Worm (Caenorhabditis elegans) whole organism, L4/young adult: Measurements from ENCODE around the gene npr-25.
"Not testable (repeated sequence)": the region's sequence is repeated elsewhere in the genome, so short reads cannot be mapped to it uniquely, and the experiment has no call there.

ENCODE experiments used
- W03F9.2 ChIP-seq: fragments of 150-350 bp; optimal IDR thresholded peaks from 2 replicates; lab custom pipeline; 2014; ENCODE audit warnings: missing biosample characterization, missing genetic modification characterization
- dao-5 ChIP-seq: sonication (generic microtip); optimal IDR thresholded peaks from 2 replicates; lab custom pipeline; 2016; ENCODE audit warnings: missing genotype, missing genetic modification characterization, moderate library complexity, missing compliant biosample characterization
- him-1 ChIP-seq: sonication (generic microtip); optimal IDR thresholded peaks from 2 replicates; lab custom pipeline; 2016; ENCODE audit warnings: missing genotype, missing genetic modification reagents, missing genetic modification characterization, missing compliant biosample characterization

The npr-25 gene

DNA sequence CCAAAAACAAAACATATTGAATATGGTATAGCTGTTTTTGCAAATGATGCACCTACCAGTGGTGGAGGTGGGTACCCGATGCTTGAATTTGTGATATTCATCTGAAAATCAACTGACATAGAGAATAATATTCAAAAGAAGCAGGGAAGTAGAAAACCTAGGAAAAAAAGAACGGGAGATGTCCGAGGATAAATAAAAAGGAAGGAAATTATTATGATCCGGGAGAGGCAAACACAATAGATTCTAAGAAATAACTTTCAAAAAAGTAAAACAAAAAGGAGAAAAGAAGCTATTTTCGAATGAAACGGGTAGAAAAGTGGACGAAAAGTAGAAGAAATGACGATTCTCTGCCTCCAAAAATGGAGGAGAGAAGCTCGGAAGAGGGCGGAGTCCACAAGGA, at the start of gene npr-25:
Gene npr-25 (minus strand): TSS at position 101 of the 400 bp plus-strand sequence.
- no peak for TF ChIP-seq W03F9.2 (tag; lab: Kevin White, UChicago)
- TF ChIP-seq dao-5 = no peak
- no peak for TF ChIP-seq him-1

DNA sequence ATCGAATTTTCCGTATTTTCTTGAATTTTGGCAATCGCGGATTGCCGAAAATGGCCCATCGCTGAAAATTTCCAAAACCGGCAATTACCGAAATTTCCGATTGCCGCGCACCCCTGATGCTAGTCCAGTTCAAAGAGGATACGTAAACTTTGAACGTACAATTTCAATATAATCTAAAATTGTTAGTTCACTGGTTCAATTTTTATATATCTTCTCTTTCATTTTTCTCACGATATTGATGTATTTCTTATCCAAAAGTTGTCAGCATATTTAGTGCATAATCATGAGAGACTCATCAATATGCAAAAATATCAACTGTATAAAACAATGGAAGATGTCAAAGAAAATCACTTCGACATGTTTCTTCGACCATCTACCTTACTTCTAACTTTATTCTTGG, 45.8 kb upstream of the npr-25 start, which contains the start of gene nas-17:
Gene nas-17 (plus strand): TSS at position 301 of the 400 bp plus-strand sequence.
- TF ChIP-seq W03F9.2 (tag; lab: Kevin White, UChicago) (no peak), dao-5 (no peak), him-1 (no peak)

- TF ChIP-seq W03F9.2 (tag; lab: Kevin White, UChicago); dao-5; him-1: not testable (repeated sequence)
These were observed 43.3 kb upstream of the npr-25 start, which contains the start of gene nas-18 for ce11 chrV:11396134-11396533. Gene nas-18 (plus strand): TSS chrV:11396434.

ce11 chrV:11395024-11395423, 42.2 kb upstream of the npr-25 start, which contains the start of gene K03B8.4:
Gene K03B8.4 (minus strand): TSS chrV:11395124.
- TF ChIP-seq W03F9.2 (tag; lab: Kevin White, UChicago); dao-5; him-1: not testable (repeated sequence)

DNA sequence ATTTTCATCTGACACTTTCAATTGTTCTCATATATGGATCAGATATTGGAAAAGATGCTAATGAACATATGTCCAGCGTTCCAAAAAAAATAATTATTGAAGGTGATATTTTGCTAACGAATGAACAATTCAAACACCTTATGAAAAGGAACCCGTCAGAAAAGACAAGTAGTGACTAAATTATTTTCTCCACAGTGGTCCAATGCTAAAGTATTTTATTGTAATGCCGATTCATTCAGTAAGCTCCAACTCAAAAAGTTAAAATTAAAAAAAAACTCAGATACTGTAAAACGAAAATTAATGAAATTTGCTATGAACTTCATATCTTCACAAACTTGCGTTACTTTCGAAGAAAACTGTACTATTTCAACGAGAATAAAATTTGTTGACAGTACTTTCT, 39.2 kb upstream of the npr-25 start, which contains the start of gene nas-16:
Gene nas-16 (plus strand): TSS at position 301 of the 400 bp plus-strand sequence.
- TF ChIP-seq dao-5 (no peak), him-1 (no peak), W03F9.2 (tag; lab: Kevin White, UChicago) (no peak)

- TF ChIP-seq dao-5 = no peak
- TF ChIP-seq W03F9.2 (tag; lab: Kevin White, UChicago) = no peak
- TF ChIP-seq him-1 = no peak
These were observed 37.6 kb upstream of the npr-25 start, which contains the start of the genes K03B8.11 and K03B8.14 for ce11 chrV:11390394-11390793. Gene K03B8.11 (minus strand): TSS chrV:11390494. Gene K03B8.14 (plus strand): TSS chrV:11390503.

DNA sequence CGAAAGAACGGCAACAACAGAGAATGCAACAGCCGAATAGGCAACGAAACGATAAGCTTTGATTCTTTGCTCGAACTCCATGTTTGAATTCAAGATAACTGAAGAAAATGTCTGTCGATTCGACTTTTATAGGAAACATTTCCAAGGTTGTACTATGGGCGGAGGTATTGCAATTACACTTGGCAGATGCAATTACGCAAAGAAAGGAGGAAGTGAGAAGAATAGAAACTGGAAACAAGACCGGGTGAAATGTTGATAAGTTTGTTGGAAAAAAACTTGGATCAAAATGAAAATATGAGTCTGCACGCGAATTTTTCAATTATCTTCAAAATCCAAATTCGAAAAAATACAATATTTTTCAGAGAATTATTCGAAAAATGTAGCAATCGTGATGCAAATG, 37.0 kb upstream of the npr-25 start, which contains the start of gene col-155:
Gene col-155 (minus strand): TSS at position 101 of the 400 bp plus-strand sequence.
- no peak for TF ChIP-seq him-1
- TF ChIP-seq dao-5 = no peak
- no peak for TF ChIP-seq W03F9.2 (tag; lab: Kevin White, UChicago)

- no peak for TF ChIP-seq dao-5
- TF ChIP-seq W03F9.2 (tag; lab: Kevin White, UChicago) = no peak
- TF ChIP-seq him-1 = no peak
These were observed 33.6 kb upstream of the npr-25 start, which contains the start of gene F55C10.4 for ce11 chrV:11386428-11386827. Gene F55C10.4 (plus strand): TSS chrV:11386728.

ce11 chrV:11385060-11385459, 32.3 kb upstream of the npr-25 start, which contains the start of gene col-154:
Gene col-154 (plus strand): TSS chrV:11385360.
- no peak for TF ChIP-seq him-1
- TF ChIP-seq dao-5 = no peak
- TF ChIP-seq W03F9.2 (tag; lab: Kevin White, UChicago) = no peak

DNA sequence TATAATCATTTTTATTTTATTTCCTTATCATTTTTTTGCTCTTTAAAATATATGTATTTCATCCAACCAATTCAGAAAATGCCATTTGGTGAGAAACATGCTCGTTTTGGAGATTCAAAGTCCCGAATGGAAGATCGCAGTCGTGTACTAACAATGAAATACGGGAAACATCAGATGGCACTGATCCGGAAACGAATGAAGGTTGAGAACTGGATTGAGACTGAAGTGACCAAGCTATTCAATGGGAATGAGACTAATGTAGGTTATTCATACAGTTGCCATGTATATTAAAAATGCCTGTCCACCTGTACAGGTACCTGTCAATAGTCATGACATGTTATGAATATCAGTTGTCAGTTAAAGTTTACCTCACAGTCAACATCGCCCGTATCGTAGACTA, 30.2 kb upstream of the npr-25 start, which contains the start of gene F55C10.5:
Gene F55C10.5 (plus strand): TSS at position 74 of the 400 bp plus-strand sequence.
- no peak for TF ChIP-seq dao-5

- TF ChIP-seq dao-5 (no peak), him-1 (no peak), W03F9.2 (tag; lab: Kevin White, UChicago) (no peak)
These were observed 27.8 kb upstream of the npr-25 start for ce11 chrV:11380571-11380970.

- TF ChIP-seq dao-5 (no peak), W03F9.2 (tag; lab: Kevin White, UChicago) (no peak), him-1 (no peak)
These were observed 26.5 kb upstream of the npr-25 start for ce11 chrV:11379341-11379740.

DNA sequence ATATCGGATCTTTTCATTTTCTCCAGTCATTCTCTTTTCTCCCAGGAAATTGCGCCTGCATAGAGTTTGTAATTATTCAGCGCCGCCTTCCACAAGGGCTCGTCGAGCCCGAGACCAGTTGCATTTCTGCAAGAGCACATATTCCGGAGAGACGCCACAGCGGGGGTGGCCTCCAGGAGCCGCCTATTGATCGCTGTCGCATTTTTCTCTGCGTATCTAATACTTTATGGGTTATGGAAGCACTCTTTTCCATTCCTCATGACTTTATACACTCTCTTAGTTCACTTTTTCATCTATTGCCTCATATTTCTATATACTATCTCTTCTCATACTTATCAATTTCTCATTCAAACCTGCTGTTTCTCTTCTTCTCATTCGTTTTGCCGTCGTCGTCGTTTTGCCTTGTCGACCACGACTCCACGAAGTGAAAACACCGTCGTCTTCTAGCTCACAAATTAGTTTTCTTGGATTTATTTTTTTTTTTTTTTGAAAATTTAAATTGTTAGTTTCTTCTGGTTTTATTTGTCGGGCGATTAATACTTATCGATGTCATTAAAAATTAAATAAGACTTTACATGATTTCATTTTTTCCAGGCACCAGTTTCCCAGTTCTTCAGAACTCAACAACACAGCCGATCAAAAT, 22.5 kb upstream of the npr-25 start, which contains the start of gene cnb-1:
Gene cnb-1 (plus strand): TSS at position 593 of the 643 bp plus-strand sequence.
- TF ChIP-seq W03F9.2 (tag; lab: Kevin White, UChicago) = no peak
- peak; percentile 79 for TF ChIP-seq him-1

ce11 chrV:11373918-11374317, 21.1 kb upstream of the npr-25 start:
- TF ChIP-seq him-1 (no peak), W03F9.2 (tag; lab: Kevin White, UChicago) (no peak), dao-5 (no peak)

DNA sequence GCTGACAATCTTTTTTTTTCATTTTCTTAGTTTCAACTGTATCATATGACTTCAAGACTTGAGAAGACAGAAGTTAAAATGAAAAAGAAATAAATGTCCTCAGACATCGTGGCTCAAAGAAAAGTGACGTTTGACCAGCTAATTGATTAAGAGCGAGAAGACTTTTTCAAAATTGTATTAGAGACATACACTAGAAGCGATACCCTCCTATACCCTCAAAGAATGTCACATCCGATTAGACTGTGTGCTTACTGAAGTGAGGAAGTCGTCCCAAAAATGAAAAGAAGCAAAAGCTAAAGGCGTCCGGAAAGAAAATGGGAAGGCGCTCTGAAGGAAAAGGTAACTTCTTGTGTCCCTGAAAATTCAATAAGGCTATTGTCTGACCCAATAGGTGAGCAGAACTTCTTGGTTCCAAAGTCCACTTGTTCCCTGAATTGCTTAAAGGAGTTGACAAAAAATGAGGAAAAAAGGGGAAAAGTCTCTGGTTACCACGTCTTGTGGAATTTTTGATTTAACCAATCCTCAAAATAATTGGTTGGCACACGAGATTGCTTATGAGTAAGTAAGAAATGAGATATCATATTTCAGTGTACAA, 19.6 kb upstream of the npr-25 start:
- TF ChIP-seq him-1 = no peak
- TF ChIP-seq dao-5 = no peak
- TF ChIP-seq W03F9.2 (tag; lab: Kevin White, UChicago) = no peak
